Worm (Caenorhabditis elegans) whole organism, L4 larva: ENCODE results near the gene srh-27.

Experiments used
- F49E8.2 ChIP-seq: sonication (generic microtip); optimal IDR thresholded peaks from 2 replicates; lab custom pipeline; 2016; ENCODE audit warnings: missing compliant biosample characterization, mild to moderate bottlenecking, missing genetic modification characterization, borderline replicate concordance
- aly-2 ChIP-seq: sonication (generic microtip); optimal IDR thresholded peaks from 2 replicates; lab custom pipeline; 2018; ENCODE audit warnings: missing biosample characterization, missing genetic modification characterization
- ama-1 ChIP-seq: fragments of 150-350 bp; optimal IDR thresholded peaks from 2 replicates; lab custom pipeline; 2014; ENCODE audit warnings: inconsistent platforms, mixed read lengths
- ceh-32 ChIP-seq: sonication (generic microtip); optimal IDR thresholded peaks from 2 replicates; lab custom pipeline; 2016; ENCODE audit warnings: mild to moderate bottlenecking, missing genetic modification characterization, missing compliant biosample characterization; ENCODE audit not compliant: poor library complexity
- jun-1 ChIP-seq: fragments of 150-350 bp; optimal IDR thresholded peaks from 2 replicates; lab custom pipeline; 2014; ENCODE audit warnings: missing biosample characterization, missing genetic modification reagents, missing genetic modification characterization
- lin-39 ChIP-seq: fragments of 150-350 bp; optimal IDR thresholded peaks from 2 replicates; lab custom pipeline; 2014; ENCODE audit warnings: missing biosample characterization, missing genetic modification reagents, missing genetic modification characterization
- lir-3 ChIP-seq: sonication (generic microtip); optimal IDR thresholded peaks from 2 replicates; lab custom pipeline; 2016; ENCODE audit warnings: mild to moderate bottlenecking, missing genetic modification characterization, missing compliant biosample characterization
- nhr-28 ChIP-seq: fragments of 150-350 bp; optimal IDR thresholded peaks from 2 replicates; lab custom pipeline; 2014; ENCODE audit warnings: missing biosample characterization, missing genetic modification characterization
- nhr-76 ChIP-seq: fragments of 150-350 bp; optimal IDR thresholded peaks from 2 replicates; lab custom pipeline; 2014; ENCODE audit warnings: missing biosample characterization, missing genetic modification characterization
- unc-62 ChIP-seq, 3 experiments: fragments of 150-350 bp in 1 of 3; sonication (generic microtip); optimal IDR thresholded peaks in 2 of 3; peaks in 1 of 3; 1 replicate in 1 of 3; 2 replicates in 2 of 3; lab custom pipeline; 2014 to 2017; ENCODE audit warnings: missing biosample characterization in 3 of 3, missing genetic modification characterization in 3 of 3, missing genetic modification reagents in 3 of 3, missing genotype in 1 of 3

DNA sequence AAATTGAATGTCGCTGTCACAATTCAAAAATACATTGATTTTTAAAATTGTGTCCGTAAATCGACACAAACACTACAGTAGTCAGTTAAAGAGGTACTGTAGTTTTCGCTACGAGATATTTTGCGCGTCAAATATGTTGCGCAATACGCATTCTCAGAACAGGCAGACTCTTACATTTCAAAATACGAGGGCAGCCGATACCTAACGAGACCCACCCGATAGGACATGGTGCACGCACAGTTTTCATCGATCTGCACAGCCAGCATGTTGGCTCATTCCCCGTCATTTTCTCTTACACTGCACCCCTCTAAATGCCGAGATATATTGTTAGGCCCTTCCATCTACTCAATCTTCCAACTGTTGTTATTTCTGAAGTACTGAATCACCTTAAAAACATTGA is 13.9 kb downstream of the srh-27 start, which contains the start of gene F15A4.2:
- TF ChIP-seq jun-1 (tag; lab: Kevin White, UChicago) (no peak), F49E8.2 (tag; lab: Kevin White, UChicago) (no peak), ceh-32 (no peak), unc-62 (GFP tag; optimal IDR thresholded peaks at IDR 0.05 in 1 of 2; lab: Kevin White, UChicago) (no peak), unc-62 (tag; optimal IDR thresholded peaks at IDR 0.05; lab: Kevin White, UChicago) (no peak), lin-39 (tag; lab: Kevin White, UChicago) (no peak), ama-1 (lab: Kevin White, UChicago) (no peak), nhr-28 (tag; lab: Kevin White, UChicago) (no peak), aly-2 (tag; lab: Kevin White, UChicago) (no peak), nhr-76 (tag; lab: Kevin White, UChicago) (no peak), lir-3 (tag; lab: Kevin White, UChicago) (no peak)
